Worm (Caenorhabditis elegans): ENCODE results near the gene lin-23.

- TF ChIP-seq ZK546.5 (tag; optimal IDR thresholded peaks at IDR 0.05) (no peak), fos-1 (tag; optimal IDR thresholded peaks at IDR 0.05) (no peak), lin-13 (GFP tag; optimal IDR thresholded peaks at IDR 0.05) (no peak), mbf-1 (tag; optimal IDR thresholded peaks at IDR 0.05) (no peak), nhr-237 (tag; optimal IDR thresholded peaks at IDR 0.05) (no peak), elt-3 (tag; optimal IDR thresholded peaks at IDR 0.05) (no peak), sma-9 (GFP tag; optimal IDR thresholded peaks at IDR 0.05) (no peak), sma-9 (tag; optimal IDR thresholded peaks at IDR 0.05) (no peak), skn-1 (tag; optimal IDR thresholded peaks at IDR 0.05) (no peak), lin-39 (tag; optimal IDR thresholded peaks at IDR 0.05) (no peak), alr-1 (tag; optimal IDR thresholded peaks at IDR 0.05) (no peak), mab-5 (tag; optimal IDR thresholded peaks at IDR 0.05) (no peak)
Observed at ce11 chrII:6401649-6402048, 30.5 kb downstream of the lin-23 start, which contains the start of gene btb-2.

All from whole organism, L2 larva.